Fruit fly (Drosophila melanogaster) whole organism, wandering third instar larva: ENCODE measurements around the gene CG34283.

ENCODE experiments used
- Abd-B ChIP-seq: fragments of >200 bp; optimal IDR thresholded peaks from 2 replicates; lab custom pipeline; 2017; ENCODE audit warnings: missing biosample characterization, missing genetic modification characterization
- CG32264 ChIP-seq: fragments of 200-800 bp; sonication (Bioruptor generic); optimal IDR thresholded peaks from 2 replicates; lab custom pipeline; 2016; ENCODE audit warnings: missing biosample characterization, missing genetic modification characterization
- CrebA ChIP-seq: fragments of 200-800 bp; sonication (Bioruptor generic); optimal IDR thresholded peaks from 2 replicates; lab custom pipeline; 2016; ENCODE audit warnings: missing biosample characterization, mild to moderate bottlenecking, missing genetic modification characterization, borderline replicate concordance
- Dfd ChIP-seq: fragments of >200 bp; optimal IDR thresholded peaks from 2 replicates; lab custom pipeline; 2017; ENCODE audit warnings: missing biosample characterization, missing genetic modification characterization
- Dif ChIP-seq: fragments of 200-275, 200-300 bp; sonication (Bioruptor generic); optimal IDR thresholded peaks from 2 replicates; lab custom pipeline; 2018; ENCODE audit warnings: missing biosample characterization, missing genetic modification characterization; ENCODE audit not compliant: partially characterized antibody
- HLH106 ChIP-seq: fragments of 200-800 bp; optimal IDR thresholded peaks from 3 replicates; lab custom pipeline; 2019; ENCODE audit warnings: missing biosample characterization, mild to moderate bottlenecking, missing genetic modification characterization, moderate library complexity
- Hnf4 ChIP-seq: fragments of 200-800 bp; sonication (Bioruptor generic); optimal IDR thresholded peaks from 2 replicates; lab custom pipeline; 2016; ENCODE audit warnings: missing biosample characterization, mild to moderate bottlenecking, missing genetic modification characterization
- Hr78 ChIP-seq: fragments of >200 bp; optimal IDR thresholded peaks from 2 replicates; lab custom pipeline; 2017; ENCODE audit warnings: missing biosample characterization, missing genetic modification characterization
- Hr83 ChIP-seq: fragments of 200-300 bp; sonication (Bioruptor generic); optimal IDR thresholded peaks from 2 replicates; lab custom pipeline; 2016; ENCODE audit warnings: missing biosample characterization, mild to moderate bottlenecking, missing genetic modification characterization, moderate library complexity; ENCODE audit not compliant: poor library complexity, severe bottlenecking
- Jra ChIP-seq: sonication (Bioruptor generic); optimal IDR thresholded peaks from 2 replicates; lab custom pipeline; 2016; ENCODE audit warnings: missing biosample characterization, missing genetic modification characterization
- Mio ChIP-seq: sonication (Bioruptor generic); optimal IDR thresholded peaks from 2 replicates; lab custom pipeline; 2016; ENCODE audit warnings: missing biosample characterization, missing genetic modification characterization
- Myc ChIP-seq: fragments of >200 bp; optimal IDR thresholded peaks from 2 replicates; lab custom pipeline; 2017
- N ChIP-seq: fragments of >200 bp; optimal IDR thresholded peaks from 2 replicates; lab custom pipeline; 2018; ENCODE audit warnings: missing biosample characterization, missing external identifiers, missing genetic modification characterization
- Rel ChIP-seq, 2 experiments: fragments of 200-800 bp; sonication (Bioruptor generic) in 1 of 2; optimal IDR thresholded peaks; 2 replicates in 1 of 2; 3 replicates in 1 of 2; lab custom pipeline; 2016 to 2019; ENCODE audit warnings: mild to moderate bottlenecking in 2 of 2, missing biosample characterization in 2 of 2, missing genetic modification characterization in 2 of 2, moderate library complexity in 1 of 2
- Sp1 ChIP-seq: fragments of 200-800 bp; sonication (Bioruptor generic); optimal IDR thresholded peaks from 3 replicates; lab custom pipeline; 2019; ENCODE audit warnings: missing biosample characterization, mild to moderate bottlenecking, missing genetic modification characterization, moderate library complexity
- Vsx2 ChIP-seq: fragments of 200-300, 225-300 bp; sonication (Bioruptor generic); optimal IDR thresholded peaks from 2 replicates; lab custom pipeline; 2018; ENCODE audit warnings: missing biosample characterization, missing genetic modification characterization; ENCODE audit not compliant: partially characterized antibody
- br ChIP-seq: fragments of 200-800 bp; sonication (Bioruptor generic); optimal IDR thresholded peaks from 2 replicates; lab custom pipeline; 2016; ENCODE audit warnings: missing biosample characterization, missing genetic modification characterization
- brk ChIP-seq: fragments of 200-800 bp; sonication (Bioruptor generic); optimal IDR thresholded peaks from 2 replicates; lab custom pipeline; 2016; ENCODE audit warnings: missing biosample characterization, mild to moderate bottlenecking, missing genetic modification characterization
- dl ChIP-seq, 2 experiments: fragments of 175-275, 200-275 bp in 1 of 2; fragments of 200-275 bp in 1 of 2; sonication (Bioruptor generic); optimal IDR thresholded peaks; lab custom pipeline; 2018; ENCODE audit warnings: mild to moderate bottlenecking in 2 of 2, missing biosample characterization in 2 of 2, missing genetic modification characterization in 2 of 2, moderate library complexity in 2 of 2; ENCODE audit not compliant: partially characterized antibody in 2 of 2, insufficient read depth in 1 of 2
- dmrt93B ChIP-seq: fragments of 200-800 bp; sonication (Bioruptor generic); optimal IDR thresholded peaks from 2 replicates; lab custom pipeline; 2018; ENCODE audit warnings: missing biosample characterization, mild to moderate bottlenecking, missing genetic modification characterization
- dsf ChIP-seq: sonication (Bioruptor generic); optimal IDR thresholded peaks from 2 replicates; lab custom pipeline; 2016; ENCODE audit warnings: missing biosample characterization, missing genetic modification characterization, borderline replicate concordance
- foxo ChIP-seq, 2 experiments: fragments of 200-800 bp; sonication (Bioruptor generic); optimal IDR thresholded peaks; 2 replicates in 1 of 2; 3 replicates in 1 of 2; lab custom pipeline; 2016 to 2017; ENCODE audit warnings: missing biosample characterization in 2 of 2, missing genetic modification characterization in 2 of 2
- jim ChIP-seq: fragments of 175-275, 200-325 bp; sonication (Bioruptor generic); optimal IDR thresholded peaks from 2 replicates; lab custom pipeline; 2016; ENCODE audit warnings: missing biosample characterization, mild to moderate bottlenecking, missing genetic modification characterization
- lola ChIP-seq: fragments of >200 bp; optimal IDR thresholded peaks from 2 replicates; lab custom pipeline; 2017; ENCODE audit warnings: missing biosample characterization, missing genetic modification characterization
- pan ChIP-seq: fragments of >200 bp; optimal IDR thresholded peaks from 2 replicates; lab custom pipeline; 2017
- psq ChIP-seq: fragments of 200-800 bp; sonication (Bioruptor generic); optimal IDR thresholded peaks from 3 replicates; lab custom pipeline; 2017; ENCODE audit warnings: missing biosample characterization, mild to moderate bottlenecking, missing genetic modification characterization, moderate library complexity
- sage ChIP-seq: fragments of 200-800 bp; sonication (Bioruptor generic); optimal IDR thresholded peaks from 2 replicates; lab custom pipeline; 2016; ENCODE audit warnings: missing biosample characterization, mild to moderate bottlenecking, missing genetic modification characterization
- sv ChIP-seq: fragments of 200-800 bp; sonication (Bioruptor generic); optimal IDR thresholded peaks from 3 replicates; lab custom pipeline; 2016; ENCODE audit warnings: missing biosample characterization, missing genetic modification characterization
- usp ChIP-seq: fragments of >200 bp; optimal IDR thresholded peaks from 2 replicates; lab custom pipeline; 2017; ENCODE audit warnings: missing biosample characterization, missing genetic modification characterization
- woc ChIP-seq: sonication (Bioruptor generic); optimal IDR thresholded peaks from 2 replicates; lab custom pipeline; 2016; ENCODE audit warnings: missing biosample characterization, mild to moderate bottlenecking, missing genetic modification characterization

Gene CG34283

DNA sequence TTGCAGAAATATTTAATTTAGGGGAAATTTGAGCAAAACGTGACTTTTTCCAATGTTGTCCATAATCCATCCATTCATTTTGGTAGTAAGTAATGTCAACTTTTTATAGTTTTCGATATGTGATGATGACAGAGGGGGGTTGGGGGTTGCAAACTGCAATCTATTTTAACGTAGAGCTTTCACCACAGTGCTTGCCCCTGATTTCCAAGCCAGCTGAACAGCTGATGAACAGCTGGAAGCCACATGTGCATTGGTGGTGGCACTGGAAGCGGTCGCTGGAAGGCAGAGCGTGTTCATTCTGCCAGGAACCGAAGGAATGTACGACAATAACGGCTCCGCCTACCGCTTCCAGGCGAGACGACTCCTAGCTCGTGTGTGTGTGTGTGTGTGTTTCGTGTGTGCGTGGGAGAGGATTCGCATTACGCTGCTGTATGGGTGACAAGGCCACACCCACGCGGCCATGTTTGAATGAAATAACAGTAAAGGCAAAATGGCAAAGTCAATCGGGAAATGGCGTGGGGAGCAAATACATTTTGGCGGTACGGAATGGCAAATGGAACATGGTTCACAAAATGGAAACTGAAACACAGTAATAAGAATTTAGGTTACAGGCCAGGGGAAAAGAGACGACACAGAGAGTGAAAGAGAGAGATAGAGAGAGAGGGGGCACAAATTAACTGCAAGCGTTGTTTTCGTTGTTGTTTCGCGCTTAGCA lies 23.4 kb downstream of the CG34283 start:
- TF ChIP-seq woc (no peak), Abd-B (no peak), Sp1 (GFP tag; lab: Kevin White, UChicago) (no peak), dl (GFP tag; optimal IDR thresholded peaks at IDR 0.05; lab: Kevin White, UChicago; ENCODE audit: insufficient read depth in 1 of 2, partially characterized antibody in 2 of 2) (no peak), Rel (GFP tag; optimal IDR thresholded peaks at IDR 0.05; lab: Kevin White, UChicago) (no peak), Rel (tag; optimal IDR thresholded peaks at IDR 0.05; lab: Kevin White, UChicago) (no peak), foxo (GFP tag; optimal IDR thresholded peaks at IDR 0.05; lab: Kevin White, UChicago) (no peak), Myc (lab: Kevin White, UChicago) (no peak), Hnf4 (no peak), Mio (GFP tag; lab: Kevin White, UChicago) (no peak), brk (no peak), Hr83 (GFP tag; lab: Kevin White, UChicago) (no peak)

DNA sequence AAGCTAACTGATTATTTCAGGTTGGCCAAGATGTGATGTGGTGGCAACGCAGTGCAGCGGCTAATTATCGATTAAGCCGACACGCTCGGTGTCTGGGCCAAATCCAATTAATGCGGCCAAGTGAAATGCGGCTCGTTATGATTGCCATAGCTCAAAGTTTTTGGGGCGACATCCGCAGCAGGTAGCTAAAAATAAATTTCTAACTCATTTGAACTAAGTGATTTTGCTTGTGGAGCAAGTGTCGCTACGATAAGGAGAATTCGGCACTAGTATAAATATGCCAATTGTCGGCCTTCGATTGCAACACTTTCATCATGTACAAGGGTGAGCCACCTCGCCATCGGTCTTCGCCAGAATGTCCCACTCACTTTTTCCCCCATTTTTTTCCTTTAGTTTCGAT lies 27.4 kb downstream of the CG34283 start, which contains the start of gene CG34282:
Gene CG34282, plus strand, starts transcription at position 301 of the 400 bp plus-strand sequence.
- TF ChIP-seq sv (GFP tag; lab: Kevin White, UChicago) (no peak), Jra (no peak)

DNA sequence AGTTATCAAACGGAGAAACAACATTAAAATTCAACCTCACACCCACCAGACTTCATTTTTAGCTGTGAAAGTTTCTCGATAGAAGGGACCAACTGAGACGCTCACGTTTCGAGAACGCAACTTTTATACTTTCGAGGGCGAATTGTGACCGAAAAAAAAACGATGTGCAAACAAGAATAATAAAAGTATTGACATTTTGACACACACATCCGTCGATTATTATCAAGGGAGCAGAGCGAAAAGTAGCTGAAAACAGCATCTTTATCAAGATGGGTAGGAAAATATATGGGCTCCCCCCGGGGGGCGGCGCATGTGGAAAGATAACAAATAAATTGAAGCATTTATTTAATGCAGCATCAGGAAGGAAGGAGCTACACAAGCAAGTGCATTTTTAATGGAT lies 28.8 kb downstream of the CG34283 start, which contains the start of gene CG14300:
Gene CG14300, minus strand, starts transcription at position 101 of the 400 bp plus-strand sequence.
- no peak for TF ChIP-seq Abd-B
- no peak for TF ChIP-seq Dfd (GFP tag; lab: Kevin White, UChicago)
- TF ChIP-seq dsf (GFP tag; lab: Kevin White, UChicago): no peak
- no peak for TF ChIP-seq usp (GFP tag; lab: Kevin White, UChicago)
- TF ChIP-seq dl (GFP tag; optimal IDR thresholded peaks at IDR 0.05; lab: Kevin White, UChicago; ENCODE audit: insufficient read depth in 1 of 2, partially characterized antibody in 2 of 2): no peak
- TF ChIP-seq pan: no peak
- no peak for TF ChIP-seq dmrt93B
- TF ChIP-seq brk: no peak
- TF ChIP-seq Rel (GFP tag; optimal IDR thresholded peaks at IDR 0.05; lab: Kevin White, UChicago): no peak
- TF ChIP-seq Rel (tag; optimal IDR thresholded peaks at IDR 0.05; lab: Kevin White, UChicago): no peak
- TF ChIP-seq sv (GFP tag; lab: Kevin White, UChicago): no peak
- TF ChIP-seq woc: no peak
- TF ChIP-seq jim (GFP tag; lab: Kevin White, UChicago): no peak
- no peak for TF ChIP-seq psq (GFP tag; lab: Kevin White, UChicago)
- no peak for TF ChIP-seq Dif (GFP tag; lab: Kevin White, UChicago)
- no peak for TF ChIP-seq lola (GFP tag; lab: Kevin White, UChicago)
- no peak for TF ChIP-seq Vsx2 (GFP tag; lab: Kevin White, UChicago)

DNA sequence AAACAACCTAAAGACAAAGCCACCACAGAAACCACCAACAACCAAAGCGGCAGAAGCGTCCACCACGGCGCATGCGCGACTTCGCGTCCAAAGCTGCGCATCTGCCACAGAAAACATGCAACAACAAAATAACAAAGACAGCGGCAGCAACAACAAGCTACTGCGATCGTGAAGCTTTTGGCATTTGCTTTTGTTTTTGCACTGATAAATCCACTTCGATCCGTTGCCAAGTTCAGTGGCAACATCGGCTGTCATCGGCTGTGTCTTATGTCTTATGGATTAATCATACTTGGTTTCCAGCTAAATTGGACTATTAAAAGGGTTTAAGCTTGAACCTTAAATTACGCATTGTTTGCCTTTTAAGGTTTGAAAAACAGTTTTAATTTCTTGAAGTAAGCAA lies 29.8 kb downstream of the CG34283 start, which contains the start of gene Muc91C:
Gene Muc91C, minus strand, starts transcription at position 101 of the 400 bp plus-strand sequence.
- TF ChIP-seq jim (GFP tag; lab: Kevin White, UChicago) (no peak), HLH106 (tag; lab: Kevin White, UChicago) (no peak), Vsx2 (GFP tag; lab: Kevin White, UChicago) (no peak), CG32264 (GFP tag; lab: Kevin White, UChicago) (no peak)

DNA sequence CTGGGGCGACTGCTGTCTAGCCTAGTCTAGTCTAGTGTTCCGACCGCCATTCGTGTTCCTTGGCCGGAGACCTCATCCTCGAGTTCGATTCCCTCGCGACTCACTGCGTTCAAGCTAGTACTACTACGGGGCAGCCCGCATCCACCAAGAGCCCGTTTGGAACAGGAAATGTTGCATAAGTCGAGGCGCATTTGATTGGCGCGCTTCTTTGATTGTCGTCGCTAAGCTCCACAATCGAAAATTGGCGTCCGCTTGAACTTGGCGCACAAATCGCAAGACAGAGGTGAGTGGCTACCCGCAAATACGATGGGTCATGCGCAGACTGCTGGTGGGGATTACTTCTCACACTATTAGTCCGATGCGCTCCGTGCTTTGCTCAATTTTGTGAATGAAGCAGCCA lies 41.3 kb downstream of the CG34283 start:
- no peak for TF ChIP-seq usp (GFP tag; lab: Kevin White, UChicago)
- TF ChIP-seq sage (GFP tag; lab: Kevin White, UChicago): no peak
- TF ChIP-seq sv (GFP tag; lab: Kevin White, UChicago): no peak
- TF ChIP-seq Mio (GFP tag; lab: Kevin White, UChicago): no peak
- no peak for TF ChIP-seq br (GFP tag; lab: Kevin White, UChicago)

DNA sequence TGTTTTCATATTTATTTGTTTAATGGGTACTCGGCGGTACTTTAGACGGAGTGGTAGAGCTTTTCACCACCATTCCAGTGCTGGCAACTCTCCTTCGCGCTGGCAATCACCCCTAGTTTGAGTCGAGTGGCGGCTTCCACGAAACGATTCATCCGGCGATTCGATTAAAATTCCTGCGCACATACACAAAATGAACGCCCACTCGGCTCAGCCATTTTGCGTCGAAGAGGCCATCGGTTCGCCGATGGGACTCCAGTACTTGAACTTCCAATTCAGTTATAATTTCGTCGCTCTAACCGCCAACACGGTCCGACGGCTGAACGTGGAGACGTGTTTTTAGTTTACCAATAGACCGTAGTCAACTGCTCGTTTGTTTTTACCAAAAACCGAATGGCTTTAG lies 42.1 kb downstream of the CG34283 start, which contains the start of the genes CG46318 and ChT:
Gene CG46318, plus strand, starts transcription at position 273 of the 400 bp plus-strand sequence.
Gene ChT, plus strand, starts transcription at position 273 of the 400 bp plus-strand sequence.
- TF ChIP-seq Rel (GFP tag; optimal IDR thresholded peaks at IDR 0.05; lab: Kevin White, UChicago): no peak
- no peak for TF ChIP-seq Rel (tag; optimal IDR thresholded peaks at IDR 0.05; lab: Kevin White, UChicago)
- no peak for TF ChIP-seq Myc (lab: Kevin White, UChicago)
- no peak for TF ChIP-seq Abd-B
- TF ChIP-seq Hr83 (GFP tag; lab: Kevin White, UChicago): no peak
- TF ChIP-seq br (GFP tag; lab: Kevin White, UChicago): no peak
- TF ChIP-seq woc: no peak
- TF ChIP-seq Mio (GFP tag; lab: Kevin White, UChicago): no peak
- no peak for TF ChIP-seq N (GFP tag; lab: Kevin White, UChicago)
- no peak for TF ChIP-seq Dif (GFP tag; lab: Kevin White, UChicago)
- no peak for TF ChIP-seq Hnf4
- no peak for TF ChIP-seq dl (GFP tag; optimal IDR thresholded peaks at IDR 0.05; lab: Kevin White, UChicago; ENCODE audit: insufficient read depth in 1 of 2, partially characterized antibody in 2 of 2)
- no peak for TF ChIP-seq psq (GFP tag; lab: Kevin White, UChicago)
- TF ChIP-seq CrebA (GFP tag; lab: Kevin White, UChicago): no peak
- no peak for TF ChIP-seq sage (GFP tag; lab: Kevin White, UChicago)
- TF ChIP-seq Hr78 (GFP tag; lab: Kevin White, UChicago): no peak
- TF ChIP-seq, all 38 proteins: peak for 0
